Worm (Caenorhabditis elegans): ENCODE measurements around the gene lgc-22.

DNA sequence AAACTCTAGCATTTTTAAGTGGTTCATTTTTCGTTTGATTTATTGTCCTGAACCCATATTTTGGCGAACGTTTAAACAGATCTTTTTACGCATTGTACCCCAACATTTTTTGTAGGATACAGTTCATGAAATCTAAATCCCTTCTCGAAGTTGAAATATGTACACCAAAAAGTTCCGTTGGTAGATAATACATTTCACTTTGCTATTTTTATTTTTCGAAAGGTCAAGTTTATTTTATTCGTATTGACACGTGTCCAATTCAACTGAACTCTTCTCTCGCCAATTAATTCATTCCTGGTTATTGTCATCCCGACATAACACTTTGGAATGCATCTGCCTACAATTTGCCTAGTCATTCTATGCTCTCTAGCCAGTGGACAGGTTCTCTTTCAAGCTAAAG, 30.2 kb upstream of the lgc-22 start, which contains the start of gene F36A4.2:
- TF ChIP-seq elt-3 (tag; optimal IDR thresholded peaks at IDR 0.05), result no peak
- TF ChIP-seq unc-130 (tag; optimal IDR thresholded peaks at IDR 0.05), result no peak
- TF ChIP-seq pqm-1 (tag; optimal IDR thresholded peaks at IDR 0.05), result no peak
- TF ChIP-seq tbx-2 (tag; optimal IDR thresholded peaks at IDR 0.05), result no peak
- TF ChIP-seq lin-13 (GFP tag; optimal IDR thresholded peaks at IDR 0.05), result no peak
- TF ChIP-seq fkh-10 (GFP tag; optimal IDR thresholded peaks at IDR 0.05), result no peak
- no peak for TF ChIP-seq aly-2 (tag; optimal IDR thresholded peaks at IDR 0.05)
- TF ChIP-seq nhr-77 (tag; optimal IDR thresholded peaks at IDR 0.05), result no peak

All from whole organism, L1 larva.